Fruit fly (Drosophila melanogaster): Measurements from ENCODE around the gene orb.

The orb gene

dm6 chr3R:23248853-23249573 lies 31.6 kb downstream of the orb start, which contains the start of gene CG4467:
CG4467 (minus strand) TSS chr3R:23248903.
- TF ChIP-seq Crg-1 (GFP tag; optimal IDR thresholded peaks at IDR 0.05) (no peak), Hr96 (GFP tag; optimal IDR thresholded peaks at IDR 0.05) (no peak), kay (GFP tag; ENCODE audit: borderline replicate concordance) (no peak), Mnt (GFP tag; optimal IDR thresholded peaks at IDR 0.05) (no peak), CG11617 (GFP tag; optimal IDR thresholded peaks at IDR 0.05) (no peak), CG7101 (tag; optimal IDR thresholded peaks at IDR 0.05) (no peak), pad (GFP tag; optimal IDR thresholded peaks at IDR 0.05) (no peak), ovo (GFP tag; optimal IDR thresholded peaks at IDR 0.05) (no peak), toe (GFP tag; optimal IDR thresholded peaks at IDR 0.05) (no peak), CG14711 (tag; optimal IDR thresholded peaks at IDR 0.05) (no peak)

dm6 chr3R:23239934-23240632 lies 40.6 kb downstream of the orb start:
- no peak for TF ChIP-seq Clk (GFP tag; optimal IDR thresholded peaks at IDR 0.05)
- no peak for TF ChIP-seq CG5204 (GFP tag; optimal IDR thresholded peaks at IDR 0.05)
- peak; percentile 85 for TF ChIP-seq CG14711 (tag; optimal IDR thresholded peaks at IDR 0.05)
- TF ChIP-seq cnc (optimal IDR thresholded peaks at IDR 0.05): no peak
- peak; percentile 18 for TF ChIP-seq CG33017 (tag; optimal IDR thresholded peaks at IDR 0.05)
- no peak for TF ChIP-seq CG7045 (GFP tag; optimal IDR thresholded peaks at IDR 0.05)
- peak; percentile 25 for TF ChIP-seq kay (GFP tag; ENCODE audit: borderline replicate concordance)
- no peak for TF ChIP-seq Crg-1 (GFP tag; optimal IDR thresholded peaks at IDR 0.05)
- no peak for TF ChIP-seq ovo (GFP tag; optimal IDR thresholded peaks at IDR 0.05)
- no peak for TF ChIP-seq pad (GFP tag; optimal IDR thresholded peaks at IDR 0.05)
- TF ChIP-seq CG12768 (GFP tag; optimal IDR thresholded peaks at IDR 0.05): no peak
- TF ChIP-seq cic (GFP tag; optimal IDR thresholded peaks at IDR 0.05): no peak
- TF ChIP-seq Mnt (GFP tag; optimal IDR thresholded peaks at IDR 0.05): no peak

- TF ChIP-seq toe (GFP tag; optimal IDR thresholded peaks at IDR 0.05) (no peak), CG5204 (GFP tag; optimal IDR thresholded peaks at IDR 0.05) (no peak), pad (GFP tag; optimal IDR thresholded peaks at IDR 0.05) (no peak), kay (GFP tag; ENCODE audit: borderline replicate concordance) (no peak)
These were observed 41.6 kb downstream of the orb start for dm6 chr3R:23239051-23239450.

- no peak for TF ChIP-seq cnc (optimal IDR thresholded peaks at IDR 0.05)
- TF ChIP-seq CG14711 (tag; optimal IDR thresholded peaks at IDR 0.05): no peak
- TF ChIP-seq Hr96 (GFP tag; optimal IDR thresholded peaks at IDR 0.05): no peak
- TF ChIP-seq kay (GFP tag; ENCODE audit: borderline replicate concordance): no peak
- no peak for TF ChIP-seq toe (GFP tag; optimal IDR thresholded peaks at IDR 0.05)
These were observed 51.9 kb downstream of the orb start for dm6 chr3R:23228605-23229264.

- TF ChIP-seq CG5204 (GFP tag; optimal IDR thresholded peaks at IDR 0.05): no peak
- TF ChIP-seq pad (GFP tag; optimal IDR thresholded peaks at IDR 0.05): no peak
- TF ChIP-seq Hr96 (GFP tag; optimal IDR thresholded peaks at IDR 0.05): peak; percentile 46
- TF ChIP-seq tj (GFP tag; optimal IDR thresholded peaks at IDR 0.05): peak; percentile 96
- TF ChIP-seq CG7101 (tag; optimal IDR thresholded peaks at IDR 0.05): peak; percentile 29
- peak; percentile 5 for TF ChIP-seq Clk (GFP tag; optimal IDR thresholded peaks at IDR 0.05)
- TF ChIP-seq Crg-1 (GFP tag; optimal IDR thresholded peaks at IDR 0.05): peak; percentile 42
- TF ChIP-seq Mnt (GFP tag; optimal IDR thresholded peaks at IDR 0.05): peak; percentile 80
- TF ChIP-seq CG1620 (GFP tag; optimal IDR thresholded peaks at IDR 0.05): no peak
- TF ChIP-seq bab1 (GFP tag; optimal IDR thresholded peaks at IDR 0.05): peak; percentile 74
- peak; percentile 62 for TF ChIP-seq CG33017 (tag; optimal IDR thresholded peaks at IDR 0.05)
- no peak for TF ChIP-seq cnc (optimal IDR thresholded peaks at IDR 0.05)
- peak; percentile 75 for TF ChIP-seq CG12768 (GFP tag; optimal IDR thresholded peaks at IDR 0.05)
- TF ChIP-seq toe (GFP tag; optimal IDR thresholded peaks at IDR 0.05): peak; percentile 14
- TF ChIP-seq cic (GFP tag; optimal IDR thresholded peaks at IDR 0.05): peak; percentile 95
- no peak for TF ChIP-seq CG7045 (GFP tag; optimal IDR thresholded peaks at IDR 0.05)
- TF ChIP-seq kay (GFP tag; ENCODE audit: borderline replicate concordance): no peak
- TF ChIP-seq CG14711 (tag; optimal IDR thresholded peaks at IDR 0.05): peak; percentile 49
- peak; percentile 60 for TF ChIP-seq CG11617 (GFP tag; optimal IDR thresholded peaks at IDR 0.05)
- no peak for TF ChIP-seq ovo (GFP tag; optimal IDR thresholded peaks at IDR 0.05)
These were observed 54.1 kb downstream of the orb start, which contains the start of gene cnc for dm6 chr3R:23226521-23227039. cnc (minus strand) TSS chr3R:23226711.

dm6 chr3R:23225266-23225665 lies 55.4 kb downstream of the orb start:
- TF ChIP-seq ovo (GFP tag; optimal IDR thresholded peaks at IDR 0.05): peak; percentile 74
- TF ChIP-seq kay (GFP tag; ENCODE audit: borderline replicate concordance): peak; percentile 90
- peak; percentile 18 for TF ChIP-seq Clk (GFP tag; optimal IDR thresholded peaks at IDR 0.05)
- TF ChIP-seq CG1620 (GFP tag; optimal IDR thresholded peaks at IDR 0.05): peak; percentile 52
- peak; percentile 32 for TF ChIP-seq Mnt (GFP tag; optimal IDR thresholded peaks at IDR 0.05)
- peak; percentile 46 for TF ChIP-seq CG11617 (GFP tag; optimal IDR thresholded peaks at IDR 0.05)
- TF ChIP-seq toe (GFP tag; optimal IDR thresholded peaks at IDR 0.05): peak; percentile 52
- peak; percentile 57 for TF ChIP-seq Crg-1 (GFP tag; optimal IDR thresholded peaks at IDR 0.05)
- peak; percentile 76 for TF ChIP-seq CG12768 (GFP tag; optimal IDR thresholded peaks at IDR 0.05)
- no peak for TF ChIP-seq tj (GFP tag; optimal IDR thresholded peaks at IDR 0.05)
- TF ChIP-seq cic (GFP tag; optimal IDR thresholded peaks at IDR 0.05): peak; percentile 67
- TF ChIP-seq CG7045 (GFP tag; optimal IDR thresholded peaks at IDR 0.05): peak; percentile 51
- no peak for TF ChIP-seq bab1 (GFP tag; optimal IDR thresholded peaks at IDR 0.05)
- peak; percentile 9 for TF ChIP-seq pad (GFP tag; optimal IDR thresholded peaks at IDR 0.05)
- peak; percentile 51 for TF ChIP-seq CG7101 (tag; optimal IDR thresholded peaks at IDR 0.05)
- peak; percentile 12 for TF ChIP-seq CG14711 (tag; optimal IDR thresholded peaks at IDR 0.05)
- no peak for TF ChIP-seq cnc (optimal IDR thresholded peaks at IDR 0.05)
- TF ChIP-seq CG5204 (GFP tag; optimal IDR thresholded peaks at IDR 0.05): no peak
- TF ChIP-seq Hr96 (GFP tag; optimal IDR thresholded peaks at IDR 0.05): peak; percentile 59
- peak; percentile 12 for TF ChIP-seq CG33017 (tag; optimal IDR thresholded peaks at IDR 0.05)

Data from whole organism, adult.